Worm (Caenorhabditis elegans): ENCODE data around the gene C05D12.4.

DNA sequence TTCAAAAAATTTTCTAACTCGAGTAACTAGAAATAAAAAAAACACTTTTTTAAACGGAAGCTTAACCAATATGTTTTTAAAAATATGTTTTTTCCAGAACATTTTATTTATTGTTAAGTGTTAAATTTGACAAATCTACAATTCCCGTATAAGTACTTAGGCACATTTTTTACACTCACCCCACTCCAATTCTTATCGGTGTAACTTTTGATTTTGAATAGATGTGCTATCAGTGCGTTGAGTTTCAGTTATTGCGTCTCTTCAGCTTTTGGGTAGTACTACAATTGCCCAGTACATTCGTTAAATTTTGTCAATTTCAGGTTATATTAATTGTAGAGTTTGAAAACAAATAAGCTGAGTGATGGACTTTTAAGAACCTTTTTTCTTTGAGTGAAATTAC, 7.7 kb upstream of the C05D12.4 start:
- TF ChIP-seq klf-2 (GFP tag; conservative IDR thresholded peaks at IDR 0.05), result no peak
- no peak for TF ChIP-seq T22C8.4 (GFP tag; IDR thresholded peaks at IDR 0.05)
- no peak for TF ChIP-seq ref-1 (GFP tag; conservative IDR thresholded peaks at IDR 0.05)
- no peak for TF ChIP-seq ztf-23 (GFP tag; IDR thresholded peaks at IDR 0.05)
- TF ChIP-seq med-1 (GFP tag; optimal IDR thresholded peaks at IDR 0.05; ENCODE audit: insufficient read depth), result no peak
- no peak for TF ChIP-seq flt-1 (GFP tag; IDR thresholded peaks at IDR 0.05)
- TF ChIP-seq tab-1 (GFP tag; IDR thresholded peaks at IDR 0.05), result no peak
- TF ChIP-seq cog-1 (tag; optimal IDR thresholded peaks at IDR 0.05), result no peak
- no peak for TF ChIP-seq ztf-29 (GFP tag; IDR thresholded peaks at IDR 0.05)

Data from whole organism, midembryonic.